Worm (Caenorhabditis elegans): ENCODE results near the gene dod-21.

DNA sequence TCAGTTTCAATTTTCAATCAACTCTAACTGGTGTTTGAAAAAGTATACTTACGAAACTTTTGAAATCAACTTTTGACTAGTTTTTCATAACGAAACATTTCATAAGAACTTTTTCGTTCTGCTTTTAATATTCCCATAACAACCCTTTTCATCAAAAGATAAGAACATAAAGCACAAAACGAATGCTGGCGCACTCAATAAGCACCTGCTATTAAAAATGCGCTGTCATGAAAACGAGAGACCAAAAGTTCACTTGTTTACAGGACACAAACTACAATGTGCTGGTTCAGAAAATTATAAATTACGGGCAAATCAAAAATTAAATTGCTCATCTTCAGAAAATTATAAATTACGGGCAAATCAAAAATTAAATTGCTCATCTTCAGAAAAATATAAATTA, 45.5 kb upstream of the dod-21 start:
- TF ChIP-seq fos-1 (tag; optimal IDR thresholded peaks at IDR 0.05) (no peak), ZK546.5 (tag; optimal IDR thresholded peaks at IDR 0.05) (no peak)

Measured in whole organism, L4 larva.